Fruit fly (Drosophila melanogaster) whole organism, pupa: ENCODE data around the gene CG32369.
A peak's percentile ranks its signal among the peaks of the same experiment; 100 is the strongest.

Source experiments
- CG10348 ChIP-seq: fragments of 200-800 bp; sonication (Bioruptor generic); IDR thresholded peaks from 2 replicates; pipeline ENCODE4 v1.3.6; 2022; ENCODE audit warnings: missing biosample characterization, missing genetic modification characterization
- CG12605 ChIP-seq: fragments of 200-800 bp; sonication (Bioruptor generic); IDR thresholded peaks from 2 replicates; pipeline ENCODE4 v1.3.6; 2022; ENCODE audit warnings: missing biosample characterization, missing genetic modification characterization
- CG13204 ChIP-seq: fragments of 200-800 bp; sonication (Bioruptor generic); optimal IDR thresholded peaks from 2 replicates; lab custom pipeline; 2018; ENCODE audit warnings: missing biosample characterization, mild to moderate bottlenecking, missing genetic modification characterization, moderate library complexity
- CG8159 ChIP-seq: fragments of 200-800 bp; sonication (Bioruptor generic); optimal IDR thresholded peaks from 3 replicates; lab custom pipeline; 2018; ENCODE audit warnings: missing biosample characterization, mild to moderate bottlenecking, missing genetic modification characterization, moderate library complexity
- EcR ChIP-seq: fragments of 200-800 bp; sonication (Bioruptor generic); optimal IDR thresholded peaks from 3 replicates; lab custom pipeline; 2019; ENCODE audit warnings: missing biosample characterization, missing genetic modification characterization, mild to moderate bottlenecking, moderate library complexity, missing genetic modification reagents
- Snoo ChIP-seq: fragments of 200-800 bp; sonication (Bioruptor generic); optimal IDR thresholded peaks from 3 replicates; lab custom pipeline; 2017; ENCODE audit warnings: missing biosample characterization, mild to moderate bottlenecking, missing genetic modification characterization, inconsistent platforms
- fd96Ca ChIP-seq: fragments of 200-800 bp; sonication (Bioruptor generic); IDR thresholded peaks from 3 replicates; pipeline ENCODE4 v1.3.6; 2022; ENCODE audit warnings: missing biosample characterization, missing genetic modification characterization
- gl ChIP-seq: fragments of 200-800 bp; sonication (Bioruptor generic); optimal IDR thresholded peaks from 2 replicates; lab custom pipeline; 2018; ENCODE audit warnings: missing biosample characterization, mild to moderate bottlenecking, missing genetic modification characterization
- rn ChIP-seq: fragments of 200-800 bp; sonication (Bioruptor generic); IDR thresholded peaks from 2 replicates; pipeline ENCODE4 v1.3.6; 2022; ENCODE audit warnings: missing biosample characterization, missing genetic modification characterization

dm6 chr3L:7827841-7828501 is 18.3 kb upstream of the CG32369 start:
- TF ChIP-seq EcR (GFP tag; lab: Kevin White, UChicago) (no peak), gl (no peak), CG12605 (GFP tag; lab: Robert Waterston, UW) (peak; percentile 50; the same call in 1 of the 2 replicates), CG10348 (GFP tag; lab: Robert Waterston, UW) (no peak), Snoo (tag; lab: Kevin White, UChicago) (no peak), CG8159 (no peak), rn (0 out of 2 replicates have a peak, but pooled peaks have one; percentile 5), fd96Ca (GFP tag; lab: Robert Waterston, UW) (0 out of 3 replicates have a peak, but pooled peaks have one; percentile 19), CG13204 (peak; percentile 1)
